Worm (Caenorhabditis elegans) whole organism, young adult: ENCODE results near the gene efk-1.

Experiments
- C06A6.2 ChIP-seq: fragments of 200-800 bp; sonication (Bioruptor generic); conservative IDR thresholded peaks from 2 replicates; pipeline ENCODE4 v1.3.6; 2022; ENCODE audit warnings: missing genetic modification characterization, missing compliant biosample characterization
- F10E7.11 ChIP-seq: sonication (generic microtip); optimal IDR thresholded peaks from 2 replicates; lab custom pipeline; 2017; ENCODE audit warnings: mild to moderate bottlenecking, missing genetic modification characterization, moderate library complexity, missing compliant biosample characterization
- F37B4.10 ChIP-seq: fragments of 200-800 bp; sonication (Bioruptor generic); IDR thresholded peaks from 2 replicates; pipeline ENCODE4 v1.3.6; 2022; ENCODE audit warnings: missing genetic modification characterization, missing compliant biosample characterization
- F49E8.2 ChIP-seq: sonication (generic microtip); optimal IDR thresholded peaks from 3 replicates; lab custom pipeline; 2017; ENCODE audit warnings: missing genetic modification characterization, mild to moderate bottlenecking, missing compliant biosample characterization, antibody characterized with exemption, moderate library complexity; ENCODE audit not compliant: insufficient read depth
- F52B5.7 ChIP-seq: sonication (generic microtip); optimal IDR thresholded peaks from 2 replicates; lab custom pipeline; 2016; ENCODE audit warnings: mild to moderate bottlenecking, missing genetic modification characterization, missing compliant biosample characterization
- F57C9.4 ChIP-seq: sonication (generic microtip); optimal IDR thresholded peaks from 2 replicates; lab custom pipeline; 2017; ENCODE audit warnings: mild to moderate bottlenecking, missing genetic modification characterization, missing compliant biosample characterization
- K11D2.4 ChIP-seq: fragments of 200-800 bp; sonication (Bioruptor generic); IDR thresholded peaks from 2 replicates; pipeline ENCODE4 v1.3.6; 2022; ENCODE audit warnings: missing genetic modification reagents, missing genetic modification characterization, missing compliant biosample characterization
- T07F8.4 ChIP-seq: sonication (generic microtip); optimal IDR thresholded peaks from 2 replicates; lab custom pipeline; 2016; ENCODE audit warnings: mild to moderate bottlenecking, missing genetic modification characterization, moderate library complexity, missing compliant biosample characterization
- T26A5.8 ChIP-seq: sonication (generic microtip); optimal IDR thresholded peaks from 2 replicates; lab custom pipeline; 2016; ENCODE audit warnings: missing genetic modification characterization, missing compliant biosample characterization
- Y56A3A.18 ChIP-seq: fragments of 200-800 bp; sonication (Bioruptor generic); IDR thresholded peaks from 2 replicates; pipeline ENCODE4 v1.3.6; 2022; ENCODE audit warnings: missing genetic modification reagents, missing genetic modification characterization, missing compliant biosample characterization
- Y79H2A.3 ChIP-seq: fragments of 200-800 bp; sonication (Bioruptor generic); conservative IDR thresholded peaks from 2 replicates; pipeline ENCODE4 v1.3.6; 2022; ENCODE audit warnings: missing genetic modification reagents, missing genetic modification characterization, missing compliant biosample characterization
- Y95B8A.8 ChIP-seq: fragments of 200-800 bp; sonication (Bioruptor generic); IDR thresholded peaks from 2 replicates; pipeline ENCODE4 v1.3.6; 2022; ENCODE audit warnings: missing genetic modification reagents, missing genetic modification characterization, missing compliant biosample characterization
- ZK185.1 ChIP-seq: sonication (generic microtip); optimal IDR thresholded peaks from 2 replicates; lab custom pipeline; 2016; ENCODE audit warnings: mild to moderate bottlenecking, missing genetic modification characterization, missing compliant biosample characterization; ENCODE audit not compliant: poor library complexity, severe bottlenecking
- akir-1 ChIP-seq: fragments of 200-800 bp; sonication (Bioruptor generic); optimal IDR thresholded peaks from 2 replicates; lab custom pipeline; 2018; ENCODE audit warnings: mild to moderate bottlenecking, missing genetic modification characterization, moderate library complexity, missing compliant biosample characterization
- bed-1 ChIP-seq: fragments of 200-800 bp; sonication (Bioruptor generic); IDR thresholded peaks from 2 replicates; pipeline ENCODE4 v1.3.6; 2022; ENCODE audit warnings: missing genetic modification reagents, missing genetic modification characterization, missing compliant biosample characterization
- bed-2 ChIP-seq: fragments of 200-800 bp; sonication (Bioruptor generic); IDR thresholded peaks from 2 replicates; pipeline ENCODE4 v1.3.6; 2022; ENCODE audit warnings: missing genetic modification reagents, missing genetic modification characterization, missing compliant biosample characterization
- ccch-3 ChIP-seq: fragments of 200-800 bp; sonication (Bioruptor generic); optimal IDR thresholded peaks from 2 replicates; lab custom pipeline; 2018; ENCODE audit warnings: mild to moderate bottlenecking, missing genetic modification characterization, missing compliant biosample characterization
- cebp-1 ChIP-seq, 2 experiments: fragments of 200-800 bp in 1 of 2; sonication (Bioruptor generic) in 1 of 2; sonication (generic microtip) in 1 of 2; IDR thresholded peaks in 1 of 2; optimal IDR thresholded peaks in 1 of 2; 2 replicates each; pipeline versions ENCODE4 v1.3.6 to Lab custom; 2017 to 2022; ENCODE audit warnings: missing compliant biosample characterization in 2 of 2, missing genetic modification characterization in 2 of 2, mild to moderate bottlenecking in 1 of 2, missing genetic modification reagents in 1 of 2, moderate library complexity in 1 of 2
- ceh-27 ChIP-seq: fragments of 200-800 bp; sonication (Bioruptor generic); optimal IDR thresholded peaks from 2 replicates; lab custom pipeline; 2018; ENCODE audit warnings: mild to moderate bottlenecking, missing genetic modification characterization, moderate library complexity, missing compliant biosample characterization
- ceh-40 ChIP-seq: fragments of 200-800 bp; sonication (Bioruptor generic); IDR thresholded peaks from 2 replicates; pipeline ENCODE4 v1.3.6; 2022; ENCODE audit warnings: missing genetic modification characterization, missing compliant biosample characterization
- ceh-58 ChIP-seq: fragments of 200-800 bp; sonication (Bioruptor generic); IDR thresholded peaks from 2 replicates; pipeline ENCODE4 v1.3.6; 2022; ENCODE audit warnings: missing genetic modification characterization, missing compliant biosample characterization
- ekl-4 ChIP-seq: fragments of 200-800 bp; sonication (Bioruptor generic); IDR thresholded peaks from 2 replicates; pipeline ENCODE4 v1.3.6; 2022; ENCODE audit warnings: missing genetic modification reagents, missing genetic modification characterization, missing compliant biosample characterization
- hmg-1.2 ChIP-seq: fragments of 200-800 bp; sonication (Bioruptor generic); IDR thresholded peaks from 2 replicates; pipeline ENCODE4 v1.3.6; 2022; ENCODE audit warnings: missing genetic modification reagents, missing genetic modification characterization, missing compliant biosample characterization
- hsf-1 ChIP-seq: fragments of 200-800 bp; sonication (Bioruptor generic); IDR thresholded peaks from 2 replicates; pipeline ENCODE4 v1.3.6; 2022; ENCODE audit warnings: missing genetic modification reagents, missing genetic modification characterization, missing compliant biosample characterization
- lag-1 ChIP-seq: fragments of 200-800 bp; sonication (Bioruptor generic); IDR thresholded peaks from 2 replicates; pipeline ENCODE4 v1.3.6; 2022; ENCODE audit warnings: missing genetic modification reagents, missing genetic modification characterization, missing compliant biosample characterization
- let-607 ChIP-seq, 2 experiments: fragments of 200-800 bp in 1 of 2; sonication (Bioruptor generic) in 1 of 2; sonication (generic microtip) in 1 of 2; optimal IDR thresholded peaks; 2 replicates each; lab custom pipeline; 2016 to 2018; ENCODE audit warnings: mild to moderate bottlenecking in 2 of 2, missing compliant biosample characterization in 2 of 2, missing genetic modification characterization in 2 of 2, moderate library complexity in 2 of 2, missing genotype in 1 of 2
- lin-26 ChIP-seq: fragments of 200-800 bp; sonication (Bioruptor generic); IDR thresholded peaks from 2 replicates; pipeline ENCODE4 v1.3.6; 2022; ENCODE audit warnings: missing genetic modification reagents, missing genetic modification characterization, missing compliant biosample characterization
- lin-35 ChIP-seq, 3 experiments: fragments of 150-350 bp in 2 of 3; sonication (generic microtip) in 1 of 3; optimal IDR thresholded peaks; 2 replicates each; lab custom pipeline; 2014 to 2018; ENCODE audit warnings: missing biosample characterization in 3 of 3, missing genetic modification characterization in 3 of 3, missing genetic modification reagents in 3 of 3
- lin-54 ChIP-seq: fragments of 200-800 bp; sonication (Bioruptor generic); optimal IDR thresholded peaks from 2 replicates; lab custom pipeline; 2018; ENCODE audit warnings: mild to moderate bottlenecking, missing genetic modification characterization, missing compliant biosample characterization
- mcd-1 ChIP-seq: fragments of 200-800 bp; sonication (Bioruptor generic); IDR thresholded peaks from 2 replicates; pipeline ENCODE4 v1.3.6; 2022; ENCODE audit warnings: missing genetic modification reagents, missing genetic modification characterization, missing compliant biosample characterization
- mes-4 ChIP-seq: sonication (generic microtip); optimal IDR thresholded peaks from 2 replicates; lab custom pipeline; 2016; ENCODE audit warnings: missing genotype, missing genetic modification characterization, missing compliant biosample characterization
- mxl-1 ChIP-seq: sonication (generic microtip); optimal IDR thresholded peaks from 2 replicates; lab custom pipeline; 2016; ENCODE audit warnings: missing genetic modification characterization, missing compliant biosample characterization
- nfyb-1 ChIP-seq: fragments of 200-800 bp; sonication (Bioruptor generic); IDR thresholded peaks from 2 replicates; pipeline ENCODE4 v1.3.6; 2022; ENCODE audit warnings: missing genetic modification reagents, missing genetic modification characterization, missing compliant biosample characterization
- snpc-1.3 ChIP-seq: sonication (generic microtip); optimal IDR thresholded peaks from 2 replicates; lab custom pipeline; 2017; ENCODE audit warnings: missing genetic modification characterization, mild to moderate bottlenecking, missing compliant biosample characterization, antibody characterized with exemption, moderate library complexity, missing genotype, missing genetic modification reagents; ENCODE audit not compliant: insufficient read depth
- snpc-3.4 ChIP-seq: sonication (generic microtip); optimal IDR thresholded peaks from 2 replicates; lab custom pipeline; 2017; ENCODE audit warnings: missing genetic modification characterization, mild to moderate bottlenecking, missing compliant biosample characterization, antibody characterized with exemption, moderate library complexity, missing genotype, missing genetic modification reagents
- unc-62 ChIP-seq: fragments of 150-350 bp; optimal IDR thresholded peaks from 2 replicates; lab custom pipeline; 2014; ENCODE audit warnings: missing biosample characterization, missing genetic modification reagents, missing genetic modification characterization
- zfh-2 ChIP-seq: fragments of 200-800 bp; sonication (Bioruptor generic); conservative IDR thresholded peaks from 2 replicates; pipeline ENCODE4 v1.3.6; 2022; ENCODE audit warnings: missing genetic modification reagents, missing genetic modification characterization, missing compliant biosample characterization
- ztf-25 ChIP-seq: fragments of 200-800 bp; sonication (Bioruptor generic); IDR thresholded peaks from 2 replicates; pipeline ENCODE4 v1.3.6; 2022; ENCODE audit warnings: missing genetic modification reagents, missing genetic modification characterization, missing compliant biosample characterization
- ztf-26 ChIP-seq: sonication (generic microtip); optimal IDR thresholded peaks from 2 replicates; lab custom pipeline; 2017; ENCODE audit warnings: missing genetic modification characterization, missing compliant biosample characterization
- ztf-6 ChIP-seq: fragments of 200-800 bp; sonication (Bioruptor generic); IDR thresholded peaks from 2 replicates; pipeline ENCODE4 v1.3.6; 2022; ENCODE audit warnings: missing genetic modification reagents, missing genetic modification characterization, missing compliant biosample characterization

Gene efk-1

DNA sequence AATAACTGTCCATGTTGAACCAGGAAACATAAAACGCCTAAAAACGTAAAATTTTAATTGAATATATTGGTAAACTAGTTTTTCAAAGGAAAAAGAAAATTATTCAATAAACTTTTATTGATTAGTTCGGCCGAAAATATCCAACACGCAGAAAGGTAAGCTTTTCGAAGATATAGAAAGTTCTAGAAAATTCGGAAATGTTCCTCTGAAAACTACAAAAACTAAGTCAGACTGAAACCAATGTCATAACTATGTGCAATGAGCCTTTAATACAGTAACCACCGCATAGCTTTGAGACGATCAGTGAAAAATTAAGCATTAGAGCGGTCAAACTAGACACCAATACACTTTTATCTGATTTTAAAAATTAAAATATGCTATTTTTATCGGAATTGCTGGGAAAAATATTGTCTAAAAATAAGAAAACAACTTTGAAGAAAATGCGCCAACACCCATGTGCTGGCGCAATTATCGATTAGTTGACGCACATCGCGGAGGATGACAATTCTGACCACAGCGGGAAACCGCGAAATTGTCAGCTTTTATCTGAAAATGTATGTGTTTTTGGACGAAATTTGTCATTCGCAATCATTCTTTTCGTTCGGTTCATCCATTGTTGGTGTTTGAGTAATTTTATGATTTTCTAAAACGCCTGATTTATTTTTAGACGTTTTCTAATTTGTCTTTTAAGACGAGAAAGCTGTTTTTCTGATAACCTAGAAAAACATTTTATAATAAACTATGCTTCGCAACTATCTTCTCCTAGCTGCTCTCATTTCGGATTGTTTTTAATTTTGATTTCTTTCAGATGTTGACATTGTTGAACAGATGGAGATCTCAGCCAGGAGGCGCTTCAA, 30.3 kb upstream of the efk-1 start, which contains the start of the genes C23G10.7 and rpn-2 (continued):
- TF ChIP-seq snpc-1.3 (tag; lab: Kevin White, UChicago): no peak
- TF ChIP-seq unc-62: no peak
- TF ChIP-seq lin-54 (GFP tag; lab: Kevin White, UChicago): peak; percentile 77
- TF ChIP-seq ztf-25 (GFP tag; lab: Robert Waterston, UW): no peak
- no peak for TF ChIP-seq ztf-6 (GFP tag; lab: Robert Waterston, UW)
- TF ChIP-seq hsf-1 (GFP tag; lab: Robert Waterston, UW): peak; percentile 98
- no peak for TF ChIP-seq T26A5.8 (tag; lab: Kevin White, UChicago)
- TF ChIP-seq ekl-4 (GFP tag; lab: Robert Waterston, UW): peak; percentile 29; the same call in 1 of the 2 replicates
- no peak for TF ChIP-seq Y79H2A.3
- no peak for TF ChIP-seq akir-1 (GFP tag; lab: Kevin White, UChicago)
- TF ChIP-seq hmg-1.2 (GFP tag; lab: Robert Waterston, UW): peak; percentile 42; the same call in 1 of the 2 replicates
- TF ChIP-seq ceh-58 (GFP tag; lab: Robert Waterston, UW): no peak
- TF ChIP-seq lag-1 (GFP tag; lab: Robert Waterston, UW): no peak
- TF ChIP-seq ztf-26 (tag; lab: Kevin White, UChicago): no peak
- TF ChIP-seq mes-4 (tag; lab: Kevin White, UChicago): no peak
- TF ChIP-seq ZK185.1: no peak
- peak; percentile 72 for TF ChIP-seq mcd-1 (GFP tag; lab: Robert Waterston, UW)
- TF ChIP-seq Y95B8A.8 (GFP tag; lab: Robert Waterston, UW): no peak; the same call in 1 of the 2 replicates
- no peak for TF ChIP-seq ceh-27 (GFP tag; lab: Kevin White, UChicago)
- TF ChIP-seq let-607 (tag; optimal IDR thresholded peaks at IDR 0.05; lab: Kevin White, UChicago): peak in 1 of 2 experiments; percentile 48
- no peak for TF ChIP-seq F37B4.10 (GFP tag; lab: Robert Waterston, UW)
- TF ChIP-seq F52B5.7 (tag; lab: Kevin White, UChicago): no peak
- TF ChIP-seq snpc-3.4 (tag; lab: Kevin White, UChicago): peak; percentile 53
- no peak for TF ChIP-seq lin-26 (GFP tag; lab: Robert Waterston, UW)
- TF ChIP-seq nfyb-1 (GFP tag; lab: Robert Waterston, UW): no peak
- no peak for TF ChIP-seq F57C9.4 (tag; lab: Kevin White, UChicago)
- TF ChIP-seq zfh-2 (GFP tag; lab: Robert Waterston, UW): no peak
- TF ChIP-seq K11D2.4 (GFP tag; lab: Robert Waterston, UW): no peak
- no peak for TF ChIP-seq C06A6.2
- TF ChIP-seq Y56A3A.18 (GFP tag; lab: Robert Waterston, UW): no peak
- no peak for TF ChIP-seq ceh-40 (GFP tag; lab: Robert Waterston, UW)
- TF ChIP-seq F49E8.2 (tag; lab: Kevin White, UChicago): no peak
- TF ChIP-seq lin-35 (GFP tag; optimal IDR thresholded peaks at IDR 0.05; lab: Kevin White, UChicago): peak in 1 of 3 experiments; percentile 80
- no peak for TF ChIP-seq ccch-3
- no peak for TF ChIP-seq bed-2 (GFP tag; lab: Robert Waterston, UW)
- TF ChIP-seq bed-1 (GFP tag; lab: Robert Waterston, UW): no peak
- TF ChIP-seq cebp-1 (GFP tag; IDR thresholded peaks at IDR 0.05; lab: Robert Waterston, UW): no peak
- TF ChIP-seq cebp-1 (tag; optimal IDR thresholded peaks at IDR 0.05; lab: Kevin White, UChicago): peak; percentile 67
- TF ChIP-seq T07F8.4 (tag; lab: Kevin White, UChicago): no peak
- TF ChIP-seq mxl-1: no peak
- no peak for TF ChIP-seq F10E7.11 (tag; lab: Kevin White, UChicago)
